Worm (Caenorhabditis elegans): ENCODE data around the gene rpt-4.

The rpt-4 gene

ce11 chrII:55204-55603 is 9.2 kb upstream of the rpt-4 start, which contains the start of gene tre-5:
TSS of gene tre-5 (minus strand) at chrII:55304.
- TF ChIP-seq ceh-91 (GFP tag; IDR thresholded peaks at IDR 0.05) (no peak), F33H1.4 (GFP tag; IDR thresholded peaks at IDR 0.05) (no peak), attf-6 (GFP tag; IDR thresholded peaks at IDR 0.05) (no peak)

ce11 chrII:51352-51751 is 5.3 kb upstream of the rpt-4 start, which contains the start of gene sptl-1:
TSS of gene sptl-1 (plus strand) at chrII:51652.
- TF ChIP-seq atf-7 (tag; optimal IDR thresholded peaks at IDR 0.05): no peak
- 0 out of 2 replicates have a peak, but pooled peaks have one; percentile 23 for TF ChIP-seq madf-6 (GFP tag; IDR thresholded peaks at IDR 0.05)
- TF ChIP-seq madf-10 (tag; optimal IDR thresholded peaks at IDR 0.05): no peak

ce11 chrII:50862-51261 is 4.8 kb upstream of the rpt-4 start:
- TF ChIP-seq F57A8.1 (GFP tag; optimal IDR thresholded peaks at IDR 0.05): no peak
- no peak for TF ChIP-seq ceh-27 (GFP tag; optimal IDR thresholded peaks at IDR 0.05)
- TF ChIP-seq attf-6 (GFP tag; IDR thresholded peaks at IDR 0.05): no peak
- no peak for TF ChIP-seq B0019.2 (GFP tag; conservative IDR thresholded peaks at IDR 0.05)
- no peak for TF ChIP-seq unc-130 (GFP tag; optimal IDR thresholded peaks at IDR 0.05)
- no peak for TF ChIP-seq K12H6.12 (tag; optimal IDR thresholded peaks at IDR 0.05)
- TF ChIP-seq attf-3 (GFP tag; conservative IDR thresholded peaks at IDR 0.05): no peak
- TF ChIP-seq attf-5 (GFP tag; optimal IDR thresholded peaks at IDR 0.05): peak; percentile 32
- no peak for TF ChIP-seq pha-4 (tag; optimal IDR thresholded peaks at IDR 0.05)
- no peak for TF ChIP-seq nfyb-1 (GFP tag; IDR thresholded peaks at IDR 0.05)
- no peak for TF ChIP-seq ztf-18 (tag; optimal IDR thresholded peaks at IDR 0.05)
- no peak for TF ChIP-seq mes-4 (tag; optimal IDR thresholded peaks at IDR 0.05)
- TF ChIP-seq atf-7 (tag; optimal IDR thresholded peaks at IDR 0.05): no peak
- TF ChIP-seq nhr-80 (tag; optimal IDR thresholded peaks at IDR 0.05): peak; percentile 35

- no peak for TF ChIP-seq madf-6 (GFP tag; IDR thresholded peaks at IDR 0.05)
- no peak for TF ChIP-seq Y56A3A.18 (GFP tag; IDR thresholded peaks at IDR 0.05)
- TF ChIP-seq K12H6.12 (tag; optimal IDR thresholded peaks at IDR 0.05): no peak
- TF ChIP-seq lin-40 (tag; optimal IDR thresholded peaks at IDR 0.05): no peak
- TF ChIP-seq ztf-18 (tag; optimal IDR thresholded peaks at IDR 0.05): no peak
- TF ChIP-seq rcor-1 (GFP tag; IDR thresholded peaks at IDR 0.05): no peak
- TF ChIP-seq Y53F4B.3 (GFP tag; IDR thresholded peaks at IDR 0.05): no peak
- TF ChIP-seq aptf-3 (GFP tag; IDR thresholded peaks at IDR 0.05): no peak
- no peak for TF ChIP-seq B0336.3 (GFP tag; IDR thresholded peaks at IDR 0.05)
- TF ChIP-seq D2030.7 (GFP tag; IDR thresholded peaks at IDR 0.05): no peak
- TF ChIP-seq ztf-6 (GFP tag; IDR thresholded peaks at IDR 0.05): no peak
- TF ChIP-seq bed-2 (GFP tag; IDR thresholded peaks at IDR 0.05): no peak
Measured at ce11 chrII:47280-47679, 1.3 kb upstream of the rpt-4 start, which contains the start of gene C23H3.5. TSS of gene C23H3.5 (plus strand) at chrII:47580.

- TF ChIP-seq cebp-2 (GFP tag; IDR thresholded peaks at IDR 0.05) (no peak), F57A8.1 (GFP tag; optimal IDR thresholded peaks at IDR 0.05) (no peak), let-607 (tag; optimal IDR thresholded peaks at IDR 0.05) (no peak), dox-1 (GFP tag; IDR thresholded peaks at IDR 0.05) (no peak), hsf-1 (GFP tag; IDR thresholded peaks at IDR 0.05) (no peak), fkh-3 (tag; optimal IDR thresholded peaks at IDR 0.05) (no peak), ama-1 (optimal IDR thresholded peaks at IDR 0.05) (no peak), ama-1 (GFP tag; optimal IDR thresholded peaks at IDR 0.05) (no peak), F52B5.7 (tag; optimal IDR thresholded peaks at IDR 0.05) (no peak), mcd-1 (GFP tag; IDR thresholded peaks at IDR 0.05) (no peak)
Measured at ce11 chrII:44740-45139, 1.3 kb downstream of the rpt-4 start, which contains the start of gene rpoa-49. TSS of gene rpoa-49 (plus strand) at chrII:45040.

Measured in whole organism, young adult.